Worm (Caenorhabditis elegans): ENCODE measurements around the gene mrpl-41.

mrpl-41 gene

DNA sequence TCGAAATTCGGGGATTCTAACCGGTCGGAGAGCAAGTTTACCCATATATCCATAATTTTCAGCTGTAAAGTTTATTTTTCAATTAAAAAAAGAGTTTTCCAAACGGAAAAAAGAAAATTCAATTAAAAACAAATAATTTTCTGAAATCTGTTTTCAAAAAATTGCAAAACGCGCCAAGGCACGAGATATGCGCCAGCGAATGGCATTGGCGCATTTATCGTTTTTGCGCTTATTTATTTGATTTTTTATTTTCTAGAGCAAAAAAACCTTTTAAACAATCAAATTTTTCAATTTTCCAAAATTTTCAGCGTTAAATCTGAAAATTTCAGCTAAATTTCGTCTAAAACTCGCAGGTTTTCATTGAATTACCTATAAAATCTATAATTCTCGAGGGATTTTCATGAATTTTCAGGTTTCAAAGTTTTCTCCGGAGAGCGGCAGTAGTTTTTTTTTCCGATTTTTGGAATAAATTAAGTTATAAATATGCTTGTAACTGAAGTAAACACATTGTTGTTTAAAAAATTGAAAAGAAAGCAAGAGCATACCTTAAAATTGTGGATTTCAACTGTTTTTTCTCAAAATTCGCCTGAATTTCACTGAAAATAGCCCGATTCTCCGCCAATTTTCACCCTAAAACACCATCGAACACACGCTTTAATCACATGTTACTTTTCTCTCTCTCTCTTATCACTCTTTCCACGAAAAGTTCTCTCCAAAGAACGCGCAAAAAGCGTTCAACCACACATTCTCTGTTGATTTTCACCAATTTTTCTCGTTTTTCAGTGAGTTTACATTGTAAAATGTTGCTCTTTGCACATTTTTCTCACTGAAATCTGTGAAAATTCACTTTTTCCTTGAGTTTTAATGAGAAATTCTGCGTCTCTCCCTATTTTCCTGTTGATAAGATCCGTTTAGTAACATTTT lies 2.9 kb upstream of the mrpl-41 start, which contains the start of gene B0432.10 (continued):
- TF ChIP-seq unc-130 (tag; optimal IDR thresholded peaks at IDR 0.05) (peak; percentile 95), ceh-90 (tag; optimal IDR thresholded peaks at IDR 0.05) (peak; percentile 43), xbp-1 (tag; optimal IDR thresholded peaks at IDR 0.05) (peak; percentile 88), ets-5 (GFP tag; IDR thresholded peaks at IDR 0.05) (no peak), skn-1 (tag; optimal IDR thresholded peaks at IDR 0.05) (peak; percentile 95), nhr-28 (tag; optimal IDR thresholded peaks at IDR 0.05) (no peak), nhr-237 (tag; optimal IDR thresholded peaks at IDR 0.05) (peak; percentile 53), pax-3 (tag; optimal IDR thresholded peaks at IDR 0.05) (peak; percentile 63), fkh-10 (GFP tag; optimal IDR thresholded peaks at IDR 0.05) (no peak), lir-3 (tag; optimal IDR thresholded peaks at IDR 0.05; ENCODE audit: poor library complexity) (no peak), ceh-8 (GFP tag; optimal IDR thresholded peaks at IDR 0.05) (peak; percentile 61), snu-23 (GFP tag; optimal IDR thresholded peaks at IDR 0.05) (peak; percentile 93), blmp-1 (tag; optimal IDR thresholded peaks at IDR 0.05) (peak; percentile 77), nhr-77 (tag; optimal IDR thresholded peaks at IDR 0.05) (peak; percentile 38), fkh-4 (tag; optimal IDR thresholded peaks at IDR 0.05; ENCODE audit: borderline replicate concordance) (no peak), ces-1 (GFP tag; optimal IDR thresholded peaks at IDR 0.05) (no peak), hpl-2 (GFP tag; optimal IDR thresholded peaks at IDR 0.05) (no peak), tbx-2 (tag; optimal IDR thresholded peaks at IDR 0.05) (peak; percentile 87), dsc-1 (tag; optimal IDR thresholded peaks at IDR 0.05) (peak; percentile 88), unc-86 (tag; optimal IDR thresholded peaks at IDR 0.05) (peak; percentile 78), mab-9 (GFP tag; IDR thresholded peaks at IDR 0.05) (peak; percentile 82), nhr-47 (tag; optimal IDR thresholded peaks at IDR 0.05) (peak; percentile 92), rnt-1 (tag; optimal IDR thresholded peaks at IDR 0.05) (peak; percentile 89), elt-3 (tag; optimal IDR thresholded peaks at IDR 0.05) (peak in 2 of 6 experiments; percentile 68 to 92), mep-1 (tag; optimal IDR thresholded peaks at IDR 0.05) (peak; percentile 99), nhr-90 (tag; optimal IDR thresholded peaks at IDR 0.05; ENCODE audit: poor library complexity) (peak; percentile 86), pag-3 (tag; optimal IDR thresholded peaks at IDR 0.05; ENCODE audit: borderline replicate concordance, insufficient read depth) (no peak), snpc-4 (tag; optimal IDR thresholded peaks at IDR 0.05) (peak; percentile 84), egl-27 (tag; optimal IDR thresholded peaks at IDR 0.05) (no peak), mef-2 (tag; optimal IDR thresholded peaks at IDR 0.05) (no peak), nhr-20 (tag; optimal IDR thresholded peaks at IDR 0.05) (peak; percentile 89), C04F5.9 (tag; optimal IDR thresholded peaks at IDR 0.05) (peak; percentile 65), aly-2 (tag; optimal IDR thresholded peaks at IDR 0.05) (peak; percentile 23), efl-1 (optimal IDR thresholded peaks at IDR 0.05) (peak; percentile 76 to 97), efl-1 (GFP tag; optimal IDR thresholded peaks at IDR 0.05 in 1 of 2) (peak; percentile 97 to 100), sptf-1 (tag; optimal IDR thresholded peaks at IDR 0.05) (no peak), lin-14 (GFP tag; optimal IDR thresholded peaks at IDR 0.05) (peak; percentile 89), nhr-76 (tag; optimal IDR thresholded peaks at IDR 0.05) (no peak), ceh-82 (tag; optimal IDR thresholded peaks at IDR 0.05) (peak; percentile 92 to 93 (median 93)), swsn-7 (tag; optimal IDR thresholded peaks at IDR 0.05) (peak; percentile 89), lin-15B (tag; optimal IDR thresholded peaks at IDR 0.05) (peak; percentile 82), zip-4 (GFP tag; optimal IDR thresholded peaks at IDR 0.05) (peak; percentile 55), lsy-2 (tag; optimal IDR thresholded peaks at IDR 0.05) (peak; percentile 92), fos-1 (tag; optimal IDR thresholded peaks at IDR 0.05) (peak; percentile 55)
